Comparison of ENCODE assay signal across 1 fruit fly cellular context in genomic region chr3R:9886341-9886959, dm6.
TF ChIP-seq lines count a peak whose summit lies in the region.

No protein-coding gene starts in this region.

TF ChIP-seq in whole organism, embryonic, 481 proteins besides CTCF, POLR2A, EP300 and RAD21 (continued from another document):
- peak; percentile 3 for TF ChIP-seq ftz-f1 (GFP tag; optimal IDR thresholded peaks at IDR 0.05; lab: Kevin White, UChicago)
- no peak for TF ChIP-seq luna (GFP tag; optimal IDR thresholded peaks at IDR 0.05; lab: Kevin White, UChicago)
- no peak for TF ChIP-seq CG9437 (GFP tag; optimal IDR thresholded peaks at IDR 0.05; lab: Kevin White, UChicago)
- TF ChIP-seq crp (GFP tag; optimal IDR thresholded peaks at IDR 0.05; lab: Kevin White, UChicago) = peak in 1 of 2 experiments; percentile 11
- peak; percentile 35 for TF ChIP-seq sqz (GFP tag; optimal IDR thresholded peaks at IDR 0.05; lab: Kevin White, UChicago)
- TF ChIP-seq CG2116 (GFP tag; optimal IDR thresholded peaks at IDR 0.05; lab: Kevin White, UChicago) = no peak
- TF ChIP-seq gro (GFP tag; optimal IDR thresholded peaks at IDR 0.05; lab: Kevin White, UChicago) = no peak
- no peak for TF ChIP-seq lov (optimal IDR thresholded peaks at IDR 0.05; lab: Kevin White, UChicago)
- TF ChIP-seq lov (GFP tag; IDR thresholded peaks at IDR 0.05; lab: Robert Waterston, UW) = no peak
- no peak for TF ChIP-seq pfk (GFP tag; optimal IDR thresholded peaks at IDR 0.05; lab: Kevin White, UChicago)
- TF ChIP-seq Adf1 (GFP tag; IDR thresholded peaks at IDR 0.05; lab: Robert Waterston, UW) = no peak
- no peak for TF ChIP-seq CG12071 (GFP tag; optimal IDR thresholded peaks at IDR 0.05; lab: Kevin White, UChicago)
- no peak for TF ChIP-seq Lpt (GFP tag; optimal IDR thresholded peaks at IDR 0.05; lab: Kevin White, UChicago)
- no peak for TF ChIP-seq CG14860 (GFP tag; IDR thresholded peaks at IDR 0.05; lab: Robert Waterston, UW; ENCODE audit: partially characterized antibody)
- TF ChIP-seq kni (GFP tag; optimal IDR thresholded peaks at IDR 0.05; lab: Kevin White, UChicago) = peak; percentile 19
- TF ChIP-seq nmo (GFP tag; optimal IDR thresholded peaks at IDR 0.05; lab: Kevin White, UChicago) = no peak
- TF ChIP-seq tgo (GFP tag; IDR thresholded peaks at IDR 0.05; lab: Robert Waterston, UW) = no peak
- no peak for TF ChIP-seq Nf-YA (GFP tag; IDR thresholded peaks at IDR 0.05; lab: Robert Waterston, UW)
- TF ChIP-seq CG9817 (tag; optimal IDR thresholded peaks at IDR 0.05; lab: Kevin White, UChicago) = no peak
- TF ChIP-seq HLH4C (GFP tag; IDR thresholded peaks at IDR 0.05; lab: Robert Waterston, UW; ENCODE audit: partially characterized antibody) = no peak
- TF ChIP-seq dpn (GFP tag; optimal IDR thresholded peaks at IDR 0.05; lab: Kevin White, UChicago) = no peak
- TF ChIP-seq gt (GFP tag; IDR thresholded peaks at IDR 0.05; lab: Robert Waterston, UW) = no peak
- no peak for TF ChIP-seq CG12659 (GFP tag; optimal IDR thresholded peaks at IDR 0.05; lab: Kevin White, UChicago)
- TF ChIP-seq cg (GFP tag; optimal IDR thresholded peaks at IDR 0.05; lab: Kevin White, UChicago) = peak; percentile 52
- TF ChIP-seq CG2199 (GFP tag; IDR thresholded peaks at IDR 0.05; lab: Robert Waterston, UW) = peak; percentile 66; the same call in 1 of the 3 replicates
- TF ChIP-seq bcd (GFP tag; optimal IDR thresholded peaks at IDR 0.05; lab: Kevin White, UChicago) = no peak
- no peak for TF ChIP-seq pan (optimal IDR thresholded peaks at IDR 0.05; lab: Kevin White, UChicago)
- peak in 1 of 2 experiments; percentile 41 for TF ChIP-seq pan (GFP tag; optimal IDR thresholded peaks at IDR 0.05 in 1 of 2, IDR thresholded peaks at IDR 0.05 in 1 of 2)
- TF ChIP-seq Hmx (GFP tag; optimal IDR thresholded peaks at IDR 0.05; lab: Kevin White, UChicago) = no peak
- TF ChIP-seq CG17361 (GFP tag; IDR thresholded peaks at IDR 0.05; lab: Robert Waterston, UW) = no peak
- no peak for TF ChIP-seq jumu (GFP tag; optimal IDR thresholded peaks at IDR 0.05; lab: Kevin White, UChicago)
- TF ChIP-seq lbe (GFP tag; optimal IDR thresholded peaks at IDR 0.05; lab: Kevin White, UChicago) = no peak
- TF ChIP-seq CG31441 (GFP tag; IDR thresholded peaks at IDR 0.05; lab: Robert Waterston, UW) = no peak
- TF ChIP-seq Med (GFP tag; lab: Kevin White, UChicago) = peak; percentile 81
- no peak for TF ChIP-seq Hsf (GFP tag; optimal IDR thresholded peaks at IDR 0.05; lab: Kevin White, UChicago)
- no peak for TF ChIP-seq Side (GFP tag; optimal IDR thresholded peaks at IDR 0.05; lab: Kevin White, UChicago)
- TF ChIP-seq CG5953 (GFP tag; IDR thresholded peaks at IDR 0.05; lab: Robert Waterston, UW) = no peak
- no peak for TF ChIP-seq CG4328 (GFP tag; optimal IDR thresholded peaks at IDR 0.05; lab: Kevin White, UChicago)
- TF ChIP-seq CG13296 (GFP tag; optimal IDR thresholded peaks at IDR 0.05; lab: Kevin White, UChicago) = no peak
- no peak for TF ChIP-seq Usf (GFP tag; optimal IDR thresholded peaks at IDR 0.05; lab: Kevin White, UChicago)
- TF ChIP-seq her (GFP tag; optimal IDR thresholded peaks at IDR 0.05; lab: Kevin White, UChicago) = no peak
- no peak for TF ChIP-seq CG14050 (GFP tag; IDR thresholded peaks at IDR 0.05; lab: Robert Waterston, UW)
- peak; percentile 26; the same call in 1 of the 2 replicates for TF ChIP-seq Bgb (GFP tag; IDR thresholded peaks at IDR 0.05; lab: Robert Waterston, UW; ENCODE audit: partially characterized antibody)
- TF ChIP-seq sob (GFP tag; IDR thresholded peaks at IDR 0.05; lab: Robert Waterston, UW) = 0 out of 2 replicates have a peak, but pooled peaks have one; percentile 9
- TF ChIP-seq jigr1 (GFP tag; IDR thresholded peaks at IDR 0.05; lab: Robert Waterston, UW) = no peak
- no peak for TF ChIP-seq Opbp (GFP tag; IDR thresholded peaks at IDR 0.05; lab: Robert Waterston, UW; ENCODE audit: partially characterized antibody)
- peak; percentile 53; the same call in 1 of the 2 replicates for TF ChIP-seq CG10321 (GFP tag; IDR thresholded peaks at IDR 0.05; lab: Robert Waterston, UW)
- no peak for TF ChIP-seq NfI (GFP tag; optimal IDR thresholded peaks at IDR 0.05; lab: Kevin White, UChicago)
- no peak for TF ChIP-seq fd102C (GFP tag; optimal IDR thresholded peaks at IDR 0.05; lab: Kevin White, UChicago)
- no peak for TF ChIP-seq CkIIα-i1 (GFP tag; IDR thresholded peaks at IDR 0.05; lab: Robert Waterston, UW)
- TF ChIP-seq chm (GFP tag; IDR thresholded peaks at IDR 0.05; lab: Robert Waterston, UW) = no peak
- no peak for TF ChIP-seq Tbp (GFP tag; optimal IDR thresholded peaks at IDR 0.05; lab: Kevin White, UChicago)
- no peak for TF ChIP-seq emc (GFP tag; optimal IDR thresholded peaks at IDR 0.05; lab: Kevin White, UChicago)
- TF ChIP-seq Doc3 (GFP tag; IDR thresholded peaks at IDR 0.05; lab: Robert Waterston, UW; ENCODE audit: partially characterized antibody) = no peak
- no peak for TF ChIP-seq CG3726 (GFP tag; IDR thresholded peaks at IDR 0.05; lab: Robert Waterston, UW)
- TF ChIP-seq CG6689 (GFP tag; IDR thresholded peaks at IDR 0.05; lab: Robert Waterston, UW) = no peak
- no peak for TF ChIP-seq Pdp1 (GFP tag; optimal IDR thresholded peaks at IDR 0.05; lab: Kevin White, UChicago)
- no peak for TF ChIP-seq tna (GFP tag; IDR thresholded peaks at IDR 0.05; lab: Robert Waterston, UW; ENCODE audit: partially characterized antibody)
- TF ChIP-seq CG7839 (tag; optimal IDR thresholded peaks at IDR 0.05; lab: Kevin White, UChicago) = no peak
- no peak for TF ChIP-seq unc-4 (GFP tag; IDR thresholded peaks at IDR 0.05; lab: Robert Waterston, UW; ENCODE audit: partially characterized antibody)
- TF ChIP-seq CG34422 (GFP tag; IDR thresholded peaks at IDR 0.05; lab: Robert Waterston, UW) = no peak
- TF ChIP-seq Ets65A (GFP tag; lab: Kevin White, UChicago) = peak; percentile 42
- TF ChIP-seq CG2129 (GFP tag; IDR thresholded peaks at IDR 0.05; lab: Robert Waterston, UW; ENCODE audit: partially characterized antibody) = no peak
- TF ChIP-seq zen (tag; optimal IDR thresholded peaks at IDR 0.05; lab: Kevin White, UChicago) = no peak
- no peak for TF ChIP-seq CG4360 (GFP tag; IDR thresholded peaks at IDR 0.05; lab: Robert Waterston, UW)
- TF ChIP-seq bigmax (GFP tag; optimal IDR thresholded peaks at IDR 0.05; lab: Kevin White, UChicago) = no peak
- TF ChIP-seq CG1832 (GFP tag; optimal IDR thresholded peaks at IDR 0.05; lab: Kevin White, UChicago) = peak; percentile 81
- no peak for TF ChIP-seq stwl (tag; optimal IDR thresholded peaks at IDR 0.05; lab: Kevin White, UChicago)
- TF ChIP-seq bbx (GFP tag; IDR thresholded peaks at IDR 0.05; lab: Robert Waterston, UW; ENCODE audit: partially characterized antibody) = no peak
- no peak for TF ChIP-seq CG10565 (GFP tag; optimal IDR thresholded peaks at IDR 0.05; lab: Kevin White, UChicago)
- TF ChIP-seq CG13287 (GFP tag; IDR thresholded peaks at IDR 0.05; lab: Robert Waterston, UW; ENCODE audit: partially characterized antibody) = no peak
- no peak for TF ChIP-seq tap (tag; optimal IDR thresholded peaks at IDR 0.05; lab: Kevin White, UChicago)
- 0 out of 2 replicates have a peak, but pooled peaks have one; percentile 16 for TF ChIP-seq vvl (GFP tag; IDR thresholded peaks at IDR 0.05; lab: Robert Waterston, UW)
- no peak for TF ChIP-seq CG13775 (GFP tag; optimal IDR thresholded peaks at IDR 0.05; lab: Kevin White, UChicago)
- no peak for TF ChIP-seq CG7928 (GFP tag; optimal IDR thresholded peaks at IDR 0.05; lab: Kevin White, UChicago)
- no peak for TF ChIP-seq Chrac-16 (GFP tag; optimal IDR thresholded peaks at IDR 0.05; lab: Kevin White, UChicago)
- TF ChIP-seq Poxn (GFP tag; IDR thresholded peaks at IDR 0.05; lab: Robert Waterston, UW) = no peak
- peak in 1 of 3 experiments; percentile 15 for TF ChIP-seq Stat92E (GFP tag; optimal IDR thresholded peaks at IDR 0.05; lab: Kevin White, UChicago)
- no peak for TF ChIP-seq CG14710 (tag; optimal IDR thresholded peaks at IDR 0.05; lab: Kevin White, UChicago)
- TF ChIP-seq zen2 (GFP tag; IDR thresholded peaks at IDR 0.05; lab: Robert Waterston, UW; ENCODE audit: partially characterized antibody) = no peak
- TF ChIP-seq tup (GFP tag; optimal IDR thresholded peaks at IDR 0.05; lab: Kevin White, UChicago) = no peak
- TF ChIP-seq crol (GFP tag; IDR thresholded peaks at IDR 0.05; lab: Robert Waterston, UW) = peak; percentile 69
